Worm (Caenorhabditis elegans): Measurements from ENCODE around the gene npr-24.
A peak's percentile ranks its signal among the peaks of the same experiment; 100 is the strongest.

The npr-24 gene

DNA sequence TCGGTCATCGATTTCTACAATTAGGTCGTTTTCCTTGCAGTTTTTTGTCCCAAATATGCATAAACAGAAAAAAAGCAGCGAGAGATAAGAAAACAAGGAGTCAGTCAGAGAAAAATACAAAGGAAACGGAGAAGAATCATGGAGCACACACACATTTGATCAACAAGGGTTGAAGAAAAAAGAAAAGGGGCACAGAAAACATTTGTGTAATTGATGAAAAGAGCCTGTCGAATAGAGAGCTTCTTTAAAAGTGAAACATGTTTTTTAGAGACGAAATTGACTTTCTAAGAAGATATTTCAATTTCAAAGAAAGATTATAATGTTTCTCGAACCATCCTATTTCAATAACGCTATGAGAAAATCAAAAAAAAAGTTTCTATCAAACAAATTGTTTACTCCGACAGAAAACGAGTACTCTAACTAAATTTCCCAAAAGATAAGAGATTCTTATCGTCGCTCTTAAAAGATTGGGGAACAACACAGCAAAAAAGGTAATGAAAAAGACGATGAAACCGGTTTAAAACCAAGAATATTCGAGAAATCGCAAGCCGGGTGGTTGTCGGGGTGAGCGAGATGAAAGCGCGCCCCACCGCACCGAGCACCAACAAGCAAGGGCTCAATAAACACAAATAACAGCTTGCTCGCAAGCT lies 12.0 kb downstream of the npr-24 start, which contains the start of gene tps-1:
tps-1 (minus strand) TSS at position 14 of the 650 bp plus-strand sequence.
- TF ChIP-seq madf-9 (GFP tag; conservative IDR thresholded peaks at IDR 0.05): no peak
- TF ChIP-seq ZK337.2 (GFP tag; IDR thresholded peaks at IDR 0.05): no peak
- no peak for TF ChIP-seq sdz-12 (GFP tag; optimal IDR thresholded peaks at IDR 0.05)
- TF ChIP-seq daf-12 (tag; optimal IDR thresholded peaks at IDR 0.05): no peak
- no peak for TF ChIP-seq nhr-10 (tag; optimal IDR thresholded peaks at IDR 0.05)
- TF ChIP-seq pqm-1 (tag; optimal IDR thresholded peaks at IDR 0.05): peak; percentile 37
- peak; percentile 4 for TF ChIP-seq hlh-30 (tag; optimal IDR thresholded peaks at IDR 0.05; ENCODE audit: insufficient read depth)
- 0 out of 2 replicates have a peak, but pooled peaks have one; percentile 19 for TF ChIP-seq lin-38 (GFP tag; IDR thresholded peaks at IDR 0.05)
- peak in 1 of 2 experiments; percentile 64 for TF ChIP-seq daf-16 (GFP tag; optimal IDR thresholded peaks at IDR 0.05)
- peak; percentile 88 for TF ChIP-seq daf-16 (tag; optimal IDR thresholded peaks at IDR 0.05)
- peak; percentile 6 for TF ChIP-seq hlh-11 (tag; optimal IDR thresholded peaks at IDR 0.05)
- no peak for TF ChIP-seq gei-8 (GFP tag; optimal IDR thresholded peaks at IDR 0.05)
- TF ChIP-seq tag-97 (GFP tag; IDR thresholded peaks at IDR 0.05): no peak
- no peak for TF ChIP-seq jun-1 (tag; optimal IDR thresholded peaks at IDR 0.05)
- peak; percentile 17 for TF ChIP-seq rbr-2 (tag; optimal IDR thresholded peaks at IDR 0.05)
- TF ChIP-seq nhr-28 (tag; optimal IDR thresholded peaks at IDR 0.05): peak; percentile 38
- no peak for TF ChIP-seq arid-1 (GFP tag; conservative IDR thresholded peaks at IDR 0.05)
- TF ChIP-seq R02D3.7 (tag; optimal IDR thresholded peaks at IDR 0.05): no peak
- TF ChIP-seq nhr-6 (tag; optimal IDR thresholded peaks at IDR 0.05): peak; percentile 12
- no peak for TF ChIP-seq hmg-1.1 (GFP tag; IDR thresholded peaks at IDR 0.05)
- no peak for TF ChIP-seq mxl-3 (GFP tag; optimal IDR thresholded peaks at IDR 0.05)
- no peak for TF ChIP-seq ztf-11 (tag; optimal IDR thresholded peaks at IDR 0.05)
- no peak for TF ChIP-seq T20F7.1 (GFP tag; optimal IDR thresholded peaks at IDR 0.05)

ce11 chrX:17472917-17473316 lies 13.7 kb downstream of the npr-24 start:
- TF ChIP-seq skn-1 (tag; optimal IDR thresholded peaks at IDR 0.05): no peak
- TF ChIP-seq dve-1 (tag; optimal IDR thresholded peaks at IDR 0.05; ENCODE audit: insufficient read depth): peak; percentile 51
- 0 out of 2 replicates have a peak, but pooled peaks have one; percentile 41 for TF ChIP-seq madf-9 (GFP tag; conservative IDR thresholded peaks at IDR 0.05)
- peak; percentile 18 for TF ChIP-seq nhr-11 (tag; optimal IDR thresholded peaks at IDR 0.05)
- TF ChIP-seq daf-12 (tag; optimal IDR thresholded peaks at IDR 0.05): no peak
- TF ChIP-seq rbr-2 (tag; optimal IDR thresholded peaks at IDR 0.05): no peak
- peak in 1 of 2 experiments; percentile 19 for TF ChIP-seq daf-16 (GFP tag; optimal IDR thresholded peaks at IDR 0.05)
- peak; percentile 41 for TF ChIP-seq daf-16 (tag; optimal IDR thresholded peaks at IDR 0.05)
- no peak for TF ChIP-seq ZK546.5 (tag; optimal IDR thresholded peaks at IDR 0.05)
- TF ChIP-seq nhr-76 (tag; optimal IDR thresholded peaks at IDR 0.05): no peak
- TF ChIP-seq madf-5 (GFP tag; IDR thresholded peaks at IDR 0.05): no peak
- 0 out of 2 replicates have a peak, but pooled peaks have one; percentile 16 for TF ChIP-seq php-3 (GFP tag; IDR thresholded peaks at IDR 0.05)
- no peak for TF ChIP-seq ama-1 (optimal IDR thresholded peaks at IDR 0.05)
- TF ChIP-seq hlh-30 (tag; optimal IDR thresholded peaks at IDR 0.05; ENCODE audit: insufficient read depth): peak; percentile 64
- TF ChIP-seq dmd-6 (GFP tag; IDR thresholded peaks at IDR 0.05): peak; percentile 64
- TF ChIP-seq unc-62 (GFP tag; optimal IDR thresholded peaks at IDR 0.05 in 1 of 2): no peak
- no peak for TF ChIP-seq unc-62 (tag; optimal IDR thresholded peaks at IDR 0.05)
- no peak for TF ChIP-seq dmd-9 (GFP tag; IDR thresholded peaks at IDR 0.05)
- TF ChIP-seq nhr-102 (tag; optimal IDR thresholded peaks at IDR 0.05): no peak
- no peak for TF ChIP-seq nhr-111 (GFP tag; optimal IDR thresholded peaks at IDR 0.05)
- no peak for TF ChIP-seq arid-1 (GFP tag; conservative IDR thresholded peaks at IDR 0.05)
- no peak for TF ChIP-seq ceh-20 (GFP tag; IDR thresholded peaks at IDR 0.05)
- peak; percentile 62 for TF ChIP-seq hlh-11 (tag; optimal IDR thresholded peaks at IDR 0.05)
- TF ChIP-seq nhr-28 (tag; optimal IDR thresholded peaks at IDR 0.05): peak; percentile 37
- TF ChIP-seq snpc-4 (tag; optimal IDR thresholded peaks at IDR 0.05): no peak

All from whole organism, L4 larva.